Fruit fly (Drosophila melanogaster): ENCODE results near the gene Phlpp.

Gene Phlpp

DNA sequence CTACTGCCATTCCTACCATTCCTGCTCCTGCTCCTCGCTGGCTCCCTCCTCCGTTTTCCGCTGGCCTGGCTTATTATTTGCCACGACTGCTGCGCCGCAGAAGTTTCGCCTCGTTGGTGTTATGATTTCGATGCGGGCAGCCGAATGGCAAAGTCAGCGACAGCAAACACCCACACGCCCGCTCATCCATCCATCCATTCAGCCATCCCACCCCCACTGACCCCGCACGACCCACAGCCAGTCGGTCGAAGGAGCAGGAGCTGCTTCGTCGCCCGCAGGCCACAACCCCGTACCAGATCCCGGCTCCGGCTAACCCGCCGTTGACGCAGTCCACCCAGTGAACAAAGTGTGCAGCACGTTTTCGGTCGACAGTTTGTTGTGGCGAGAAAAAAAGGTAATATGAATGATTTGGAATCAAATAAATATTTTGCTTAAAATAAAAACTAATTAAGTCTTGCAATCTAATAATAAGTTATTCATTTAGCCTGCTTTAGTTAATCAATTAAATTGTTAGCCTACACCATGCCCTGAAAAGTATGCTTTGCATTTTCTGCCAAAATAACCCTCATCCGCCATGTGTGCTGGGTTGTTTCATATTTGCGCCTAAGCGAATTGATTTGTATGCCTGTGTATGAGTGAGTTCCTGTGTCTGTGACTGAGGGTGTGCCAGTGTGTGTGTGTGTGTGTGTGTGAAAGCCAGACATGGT lies 32.3 kb upstream of the Phlpp start (continued):
- TF ChIP-seq dimm (GFP tag; IDR thresholded peaks at IDR 0.05) (no peak), disco-r (GFP tag; optimal IDR thresholded peaks at IDR 0.05) (no peak), cwo (GFP tag; optimal IDR thresholded peaks at IDR 0.05) (peak; percentile 68), da (GFP tag; optimal IDR thresholded peaks at IDR 0.05) (no peak), CG3838 (GFP tag; optimal IDR thresholded peaks at IDR 0.05) (no peak), Stat92E (GFP tag; optimal IDR thresholded peaks at IDR 0.05) (no peak), CG12071 (GFP tag; optimal IDR thresholded peaks at IDR 0.05) (peak; percentile 25), exex (tag; optimal IDR thresholded peaks at IDR 0.05) (peak; percentile 33), chif (GFP tag; optimal IDR thresholded peaks at IDR 0.05) (no peak), CG6813 (GFP tag; optimal IDR thresholded peaks at IDR 0.05) (peak; percentile 48), CG4282 (GFP tag; optimal IDR thresholded peaks at IDR 0.05) (no peak), ham (GFP tag; IDR thresholded peaks at IDR 0.05) (no peak), CG15269 (tag; optimal IDR thresholded peaks at IDR 0.05) (peak; percentile 65), Atf-2 (GFP tag; optimal IDR thresholded peaks at IDR 0.05) (no peak), HHEX (GFP tag; optimal IDR thresholded peaks at IDR 0.05) (peak; percentile 14), tll (GFP tag; optimal IDR thresholded peaks at IDR 0.05) (no peak), Gsc (GFP tag; IDR thresholded peaks at IDR 0.05) (no peak), ken (GFP tag; IDR thresholded peaks at IDR 0.05) (0 out of 3 replicates have a peak, but pooled peaks have one; percentile 16), Nf-YC (tag; optimal IDR thresholded peaks at IDR 0.05) (peak; percentile 51), CG6654 (GFP tag; optimal IDR thresholded peaks at IDR 0.05) (no peak), ro (GFP tag; IDR thresholded peaks at IDR 0.05) (no peak), CG32767 (GFP tag; IDR thresholded peaks at IDR 0.05) (no peak), CG18476 (GFP tag; optimal IDR thresholded peaks at IDR 0.05) (peak; percentile 0), Vsx1 (GFP tag; optimal IDR thresholded peaks at IDR 0.05) (no peak), Hr3 (GFP tag; optimal IDR thresholded peaks at IDR 0.05) (no peak), pho (GFP tag; optimal IDR thresholded peaks at IDR 0.05) (peak; percentile 34), CG3281 (GFP tag; optimal IDR thresholded peaks at IDR 0.05) (peak; percentile 75), H15 (GFP tag; IDR thresholded peaks at IDR 0.05) (no peak), Antp (GFP tag; optimal IDR thresholded peaks at IDR 0.05) (no peak), CG17359 (tag; optimal IDR thresholded peaks at IDR 0.05) (peak; percentile 57), Hsf (GFP tag; optimal IDR thresholded peaks at IDR 0.05) (peak; percentile 40), CG17361 (GFP tag; IDR thresholded peaks at IDR 0.05) (peak; percentile 53; the same call in 2 of the 3 replicates), CG16779 (GFP tag; IDR thresholded peaks at IDR 0.05) (no peak), Dad (GFP tag; optimal IDR thresholded peaks at IDR 0.05) (no peak), CG2875 (GFP tag; optimal IDR thresholded peaks at IDR 0.05) (peak; percentile 8), org-1 (GFP tag; optimal IDR thresholded peaks at IDR 0.05) (peak; percentile 65), CG12219 (GFP tag; optimal IDR thresholded peaks at IDR 0.05) (peak; percentile 56), CG7745 (tag; optimal IDR thresholded peaks at IDR 0.05) (no peak), CG4854 (GFP tag; optimal IDR thresholded peaks at IDR 0.05) (no peak), Deaf1 (tag; optimal IDR thresholded peaks at IDR 0.05) (peak; percentile 64), vnd (GFP tag; IDR thresholded peaks at IDR 0.05; ENCODE audit: partially characterized antibody) (no peak), CG7928 (GFP tag; optimal IDR thresholded peaks at IDR 0.05) (no peak), Nf-YA (GFP tag; IDR thresholded peaks at IDR 0.05) (no peak), CG10462 (GFP tag; optimal IDR thresholded peaks at IDR 0.05) (no peak), NK7.1 (GFP tag; optimal IDR thresholded peaks at IDR 0.05) (no peak), Sin3A (optimal IDR thresholded peaks at IDR 0.05) (no peak), Lhr (GFP tag; optimal IDR thresholded peaks at IDR 0.05) (no peak), sim (GFP tag; IDR thresholded peaks at IDR 0.05) (no peak), bowl (GFP tag; IDR thresholded peaks at IDR 0.05) (no peak), br (optimal IDR thresholded peaks at IDR 0.05) (no peak), CG17612 (GFP tag; IDR thresholded peaks at IDR 0.05) (no peak)

Measured in whole organism, embryonic.